Worm (Caenorhabditis elegans): Measurements from ENCODE around the gene ttr-11.
"Not testable (repeated sequence)": the region's sequence is repeated elsewhere in the genome, so short reads cannot be mapped to it uniquely, and the experiment has no call there.

The ttr-11 gene

ce11 chrV:20603014-20603413, at the start of gene ttr-11:
Gene ttr-11 (plus strand): TSS chrV:20603314.
- TF ChIP-seq dpff-1 (tag; optimal IDR thresholded peaks at IDR 0.05) (no peak), F23B12.7 (tag; optimal IDR thresholded peaks at IDR 0.05; ENCODE audit: insufficient read depth) (no peak), F37B4.10 (GFP tag; IDR thresholded peaks at IDR 0.05) (no peak), F10E7.11 (tag; optimal IDR thresholded peaks at IDR 0.05) (no peak), madf-6 (GFP tag; IDR thresholded peaks at IDR 0.05) (no peak), repo-1 (tag; optimal IDR thresholded peaks at IDR 0.05) (no peak), lir-1 (GFP tag; conservative IDR thresholded peaks at IDR 0.05) (no peak), tbp1 (GFP tag; optimal IDR thresholded peaks at IDR 0.05) (no peak), ekl-4 (GFP tag; IDR thresholded peaks at IDR 0.05) (no peak), nhr-179 (tag; optimal IDR thresholded peaks at IDR 0.05) (no peak), rpc-1 (optimal IDR thresholded peaks at IDR 0.05) (no peak), rpc-1 (tag; optimal IDR thresholded peaks at IDR 0.05) (no peak), hsf-1 (GFP tag; IDR thresholded peaks at IDR 0.05) (no peak)

DNA sequence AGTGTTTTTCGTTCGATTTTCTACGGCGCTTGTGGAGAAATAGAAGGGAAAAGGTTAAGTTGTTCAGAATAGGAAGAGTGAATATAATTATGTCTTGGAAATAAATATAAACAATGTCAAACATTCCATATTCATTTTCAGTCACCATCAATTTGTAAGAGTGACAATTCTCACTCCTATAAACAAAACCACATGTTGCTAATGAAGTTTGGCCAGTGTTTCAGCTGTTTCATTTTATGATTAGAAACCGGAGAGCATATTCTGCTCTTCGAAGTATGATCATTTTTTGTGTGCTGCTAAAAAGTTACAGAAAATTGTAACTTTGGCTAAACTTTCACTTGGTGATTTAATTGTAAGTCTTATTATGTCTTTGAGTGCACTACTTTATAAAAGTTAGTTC, 48.0 kb upstream of the ttr-11 start, which contains the start of gene Y38H6C.21:
Gene Y38H6C.21, minus strand, starts transcription at position 148 of the 400 bp plus-strand sequence.
- TF ChIP-seq hlh-26 (GFP tag; conservative IDR thresholded peaks at IDR 0.05) (no peak), nhr-80 (tag; optimal IDR thresholded peaks at IDR 0.05) (peak; percentile 24)

DNA sequence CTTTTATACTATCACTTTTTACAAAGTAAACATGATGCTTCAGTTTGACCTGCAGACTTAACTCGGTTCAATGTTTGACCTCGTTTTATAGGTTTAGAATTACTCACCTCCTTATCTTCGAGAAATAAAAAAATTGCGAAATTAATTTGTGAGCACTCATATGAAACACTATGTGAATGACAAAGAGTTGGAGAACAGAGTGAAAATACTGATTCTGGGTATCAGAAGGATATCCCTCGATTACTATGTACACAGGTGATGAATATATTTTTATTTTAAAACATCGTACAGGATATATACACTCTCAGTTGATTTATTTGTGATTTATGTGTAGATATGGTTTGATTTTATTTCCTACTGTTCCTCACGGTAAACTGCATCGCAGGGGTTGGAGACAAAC, 46.9 kb upstream of the ttr-11 start, which contains the start of gene Y38H6C.23:
Gene Y38H6C.23, minus strand, starts transcription at position 101 of the 400 bp plus-strand sequence.
- TF ChIP-seq nhr-80 (tag; optimal IDR thresholded peaks at IDR 0.05) = peak; percentile 2
- no peak for TF ChIP-seq sea-2 (GFP tag; IDR thresholded peaks at IDR 0.05)

DNA sequence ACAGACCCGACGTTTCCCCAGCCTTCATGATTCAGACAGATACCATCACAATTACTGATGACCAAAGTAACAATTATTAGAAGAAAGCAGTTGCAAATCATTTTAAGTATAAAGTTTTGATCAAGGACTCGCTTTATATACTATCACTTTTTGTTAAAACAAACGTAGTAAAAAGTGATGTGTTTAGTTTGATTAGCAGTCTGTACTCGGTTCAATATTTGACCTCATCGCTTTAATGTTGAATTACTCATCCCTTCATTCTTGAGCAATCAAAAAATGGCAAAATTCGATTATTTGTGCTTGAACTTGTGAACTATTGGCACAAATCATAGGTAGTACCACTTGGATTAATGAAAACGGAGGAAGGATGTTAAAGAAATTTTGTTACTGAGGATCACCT, 44.8 kb upstream of the ttr-11 start, which contains the start of gene abf-4:
Gene abf-4, minus strand, starts transcription at position 101 of the 400 bp plus-strand sequence.
- TF ChIP-seq hmg-20 (GFP tag; IDR thresholded peaks at IDR 0.05) (no peak), ceh-27 (GFP tag; optimal IDR thresholded peaks at IDR 0.05) (no peak), athp-1 (tag; optimal IDR thresholded peaks at IDR 0.05) (no peak)

DNA sequence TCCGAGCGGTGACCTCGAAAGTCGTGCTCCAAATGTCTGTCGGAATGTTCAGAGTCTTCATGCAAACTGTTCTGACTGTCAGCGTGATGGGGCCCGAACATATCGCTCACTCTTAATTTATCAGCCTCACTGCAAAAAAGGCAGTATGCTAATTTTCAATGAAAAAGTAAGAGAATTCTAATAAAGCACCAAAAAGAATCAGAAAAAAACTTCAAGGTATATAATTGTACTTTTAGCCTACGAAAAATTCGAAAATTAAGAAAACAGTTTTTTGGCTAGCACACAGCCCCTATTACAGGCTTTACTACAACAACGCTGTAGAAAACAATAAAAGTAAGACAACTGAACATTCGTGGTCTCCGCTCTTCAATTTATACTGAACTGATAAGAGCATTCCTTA, 41.3 kb upstream of the ttr-11 start, which contains the start of gene F26F2.1:
Gene F26F2.1, minus strand, starts transcription at position 101 of the 400 bp plus-strand sequence.
- TF ChIP-seq nhr-27 (tag; optimal IDR thresholded peaks at IDR 0.05) = no peak
- no peak for TF ChIP-seq athp-1 (tag; optimal IDR thresholded peaks at IDR 0.05)
- no peak for TF ChIP-seq bed-1 (GFP tag; IDR thresholded peaks at IDR 0.05)
- no peak for TF ChIP-seq nhr-179 (tag; optimal IDR thresholded peaks at IDR 0.05)
- no peak for TF ChIP-seq nfya-2 (GFP tag; IDR thresholded peaks at IDR 0.05)
- no peak for TF ChIP-seq sea-2 (GFP tag; IDR thresholded peaks at IDR 0.05)
- no peak for TF ChIP-seq hmg-1.2 (GFP tag; IDR thresholded peaks at IDR 0.05)

ce11 chrV:20564054-20564453, 39.1 kb upstream of the ttr-11 start, which contains the start of gene F26F2.13:
Gene F26F2.13 (plus strand): TSS chrV:20564354.
- TF ChIP-seq sptf-2 (GFP tag; optimal IDR thresholded peaks at IDR 0.05); Y56A3A.18 (GFP tag; IDR thresholded peaks at IDR 0.05); ZK185.1 (tag; optimal IDR thresholded peaks at IDR 0.05; ENCODE audit: poor library complexity, severe bottlenecking): not testable (repeated sequence)

ce11 chrV:20566454-20566853, 36.7 kb upstream of the ttr-11 start, which contains the start of gene F26F2.3:
Gene F26F2.3 (minus strand): TSS chrV:20566554.
- TF ChIP-seq ama-1 (optimal IDR thresholded peaks at IDR 0.05) = no peak
- no peak for TF ChIP-seq ama-1 (GFP tag; optimal IDR thresholded peaks at IDR 0.05)
- no peak for TF ChIP-seq let-526 (GFP tag; IDR thresholded peaks at IDR 0.05)
- no peak for TF ChIP-seq hlh-12 (tag; optimal IDR thresholded peaks at IDR 0.05)
- no peak for TF ChIP-seq let-607 (tag; optimal IDR thresholded peaks at IDR 0.05)
- no peak for TF ChIP-seq pbrm-1 (GFP tag; IDR thresholded peaks at IDR 0.05)
- TF ChIP-seq madf-3 (GFP tag; IDR thresholded peaks at IDR 0.05) = no peak
- no peak for TF ChIP-seq nfya-1 (tag; optimal IDR thresholded peaks at IDR 0.05; ENCODE audit: borderline replicate concordance, insufficient read depth)
- no peak for TF ChIP-seq B0261.1 (tag; optimal IDR thresholded peaks at IDR 0.05)
- no peak for TF ChIP-seq nhr-179 (tag; optimal IDR thresholded peaks at IDR 0.05)
- TF ChIP-seq lag-1 (GFP tag; IDR thresholded peaks at IDR 0.05) = no peak
- no peak for TF ChIP-seq F10E7.11 (tag; optimal IDR thresholded peaks at IDR 0.05)
- TF ChIP-seq lir-1 (GFP tag; conservative IDR thresholded peaks at IDR 0.05) = no peak

Measured in whole organism, young adult.